Fruit fly (Drosophila melanogaster) whole organism, embryonic: ENCODE results near the gene dyw.

Source experiments
- B-H1 ChIP-seq: fragments of 200-800 bp; sonication (Bioruptor generic); IDR thresholded peaks from 3 replicates; pipeline ENCODE4 v1.3.6; 2022; ENCODE audit warnings: missing biosample characterization, missing genetic modification characterization
- B-H2 ChIP-seq: fragments of 200-800 bp; sonication (Bioruptor generic); optimal IDR thresholded peaks from 2 replicates; lab custom pipeline; 2018; ENCODE audit warnings: missing biosample characterization, mild to moderate bottlenecking, missing genetic modification characterization
- BEAF-32 ChIP-seq: fragments of 200-800 bp; sonication (Bioruptor generic); optimal IDR thresholded peaks from 3 replicates; lab custom pipeline; 2017; ENCODE audit warnings: missing biosample characterization, missing genetic modification characterization, mild to moderate bottlenecking, moderate library complexity, missing genetic modification reagents
- C15 ChIP-seq: fragments of 200-800 bp; sonication (Bioruptor generic); IDR thresholded peaks from 3 replicates; pipeline ENCODE4 v1.3.6; 2022; ENCODE audit warnings: missing biosample characterization, missing genetic modification characterization
- CG11093 ChIP-seq: fragments of 200-800 bp; sonication (Bioruptor generic); IDR thresholded peaks from 3 replicates; pipeline ENCODE4 v1.3.6; 2022; ENCODE audit warnings: missing biosample characterization, missing genetic modification characterization
- CG11398 ChIP-seq: fragments of 200-800 bp; sonication (Bioruptor generic); optimal IDR thresholded peaks from 2 replicates; lab custom pipeline; 2016; ENCODE audit warnings: missing biosample characterization, missing genetic modification characterization
- CG11504 ChIP-seq: fragments of 200-800 bp; sonication (Bioruptor generic); optimal IDR thresholded peaks from 3 replicates; lab custom pipeline; 2019; ENCODE audit warnings: missing biosample characterization, mild to moderate bottlenecking, missing genetic modification characterization, moderate library complexity
- CG12219 ChIP-seq: fragments of 200-800 bp; sonication (Bioruptor generic); optimal IDR thresholded peaks from 3 replicates; lab custom pipeline; 2018; ENCODE audit warnings: missing biosample characterization, mild to moderate bottlenecking, missing genetic modification characterization
- CG1233 ChIP-seq: fragments of 200-800 bp; sonication (Bioruptor generic); optimal IDR thresholded peaks from 4 replicates; lab custom pipeline; 2018; ENCODE audit warnings: missing biosample characterization, mild to moderate bottlenecking, missing genetic modification characterization
- CG13287 ChIP-seq: fragments of 200-800 bp; sonication (Bioruptor generic); IDR thresholded peaks from 2 replicates; pipeline ENCODE4 v1.3.6; 2022; ENCODE audit warnings: missing biosample characterization, missing genetic modification characterization; ENCODE audit not compliant: partially characterized antibody
- CG14050 ChIP-seq: fragments of 200-800 bp; sonication (Bioruptor generic); IDR thresholded peaks from 3 replicates; pipeline ENCODE4 v1.3.6; 2022; ENCODE audit warnings: missing biosample characterization, missing genetic modification characterization
- CG17829 ChIP-seq: fragments of 200-800 bp; optimal IDR thresholded peaks from 2 replicates; lab custom pipeline; 2019; ENCODE audit warnings: missing biosample characterization, mild to moderate bottlenecking, missing genetic modification characterization, moderate library complexity
- CG18476 ChIP-seq: fragments of 200-800 bp; sonication (Bioruptor generic); optimal IDR thresholded peaks from 2 replicates; lab custom pipeline; 2016; ENCODE audit warnings: missing biosample characterization, mild to moderate bottlenecking, missing genetic modification characterization
- CG18599 ChIP-seq: fragments of 200-800 bp; sonication (Bioruptor generic); optimal IDR thresholded peaks from 3 replicates; lab custom pipeline; 2017; ENCODE audit warnings: missing biosample characterization, missing genetic modification characterization, mild to moderate bottlenecking, moderate library complexity, missing genetic modification reagents
- CG3407 ChIP-seq: fragments of 200-800 bp; sonication (Bioruptor generic); optimal IDR thresholded peaks from 2 replicates; lab custom pipeline; 2018; ENCODE audit warnings: missing biosample characterization, mild to moderate bottlenecking, missing genetic modification characterization
- CG4730 ChIP-seq: fragments of 200-800 bp; sonication (Bioruptor generic); IDR thresholded peaks from 2 replicates; pipeline ENCODE4 v1.3.6; 2022; ENCODE audit warnings: missing biosample characterization, missing genetic modification characterization
- CG4854 ChIP-seq: fragments of 200-800 bp; sonication (Bioruptor generic); optimal IDR thresholded peaks from 2 replicates; lab custom pipeline; 2016; ENCODE audit warnings: missing biosample characterization, missing genetic modification characterization, inconsistent platforms
- CG6175 ChIP-seq: fragments of 200-800 bp; sonication (Bioruptor generic); IDR thresholded peaks from 3 replicates; pipeline ENCODE4 v1.3.6; 2022; ENCODE audit warnings: missing biosample characterization, missing genetic modification characterization
- CG6689 ChIP-seq: fragments of 200-800 bp; sonication (Bioruptor generic); IDR thresholded peaks from 2 replicates; pipeline ENCODE4 v1.3.6; 2022; ENCODE audit warnings: missing biosample characterization, missing genetic modification characterization
- Camta ChIP-seq: fragments of 200-800 bp; sonication (Bioruptor generic); optimal IDR thresholded peaks from 2 replicates; lab custom pipeline; 2016; ENCODE audit warnings: missing biosample characterization, missing genetic modification characterization
- CrebB ChIP-seq: fragments of 200-800 bp; sonication (Bioruptor generic); optimal IDR thresholded peaks from 3 replicates; lab custom pipeline; 2018; ENCODE audit warnings: missing biosample characterization, mild to moderate bottlenecking, missing genetic modification characterization
- Eip74EF ChIP-seq, 2 experiments: fragments of 200-800 bp in 1 of 2; fragments of >200 bp in 1 of 2; sonication (Bioruptor generic) in 1 of 2; optimal IDR thresholded peaks; 2 replicates each; lab custom pipeline; 2017 to 2019; ENCODE audit warnings: missing biosample characterization in 2 of 2, missing genetic modification characterization in 2 of 2, mild to moderate bottlenecking in 1 of 2, moderate library complexity in 1 of 2
- Elba2 ChIP-seq: fragments of 200-800 bp; sonication (Bioruptor generic); optimal IDR thresholded peaks from 3 replicates; lab custom pipeline; 2016; ENCODE audit warnings: missing biosample characterization, missing genetic modification characterization
- Ets65A ChIP-seq: fragments of 200-800 bp; sonication (Bioruptor generic); peaks from one replicate; lab custom pipeline; 2016; ENCODE audit warnings: missing biosample characterization, missing genetic modification characterization
- Ets97D ChIP-seq: fragments of 200-800 bp; sonication (Bioruptor generic); optimal IDR thresholded peaks from 3 replicates; lab custom pipeline; 2016; ENCODE audit warnings: missing biosample characterization, missing genetic modification characterization
- H15 ChIP-seq: fragments of 200-800 bp; sonication (Bioruptor generic); IDR thresholded peaks from 3 replicates; pipeline ENCODE4 v1.3.6; 2022; ENCODE audit warnings: missing biosample characterization, missing genetic modification characterization
- Hr39 ChIP-seq: fragments of >200 bp; optimal IDR thresholded peaks from 2 replicates; lab custom pipeline; 2017
- Med ChIP-seq: fragments of 200-800 bp; sonication (Bioruptor generic); peaks from one replicate; lab custom pipeline; 2016; ENCODE audit warnings: missing biosample characterization, missing genetic modification characterization, mild to moderate bottlenecking, inconsistent platforms, moderate library complexity
- Oaz ChIP-seq: fragments of 200-800 bp; sonication (Bioruptor generic); IDR thresholded peaks from 2 replicates; pipeline ENCODE4 v1.3.6; 2022; ENCODE audit warnings: missing biosample characterization, missing genetic modification characterization
- Tbp ChIP-seq: fragments of >200 bp; optimal IDR thresholded peaks from 2 replicates; lab custom pipeline; 2018; ENCODE audit warnings: missing biosample characterization, missing genetic modification characterization
- Usf ChIP-seq: fragments of 200-800 bp; sonication (Bioruptor generic); optimal IDR thresholded peaks from 2 replicates; lab custom pipeline; 2017; ENCODE audit warnings: missing genotype, missing biosample characterization, missing genetic modification characterization
- aop ChIP-seq: fragments of 200-800 bp; sonication (Bioruptor generic); IDR thresholded peaks from 2 replicates; pipeline ENCODE4 v1.3.6; 2022; ENCODE audit warnings: missing biosample characterization, missing genetic modification characterization
- bsh ChIP-seq, 2 experiments: fragments of 200-800 bp; sonication (Bioruptor generic); optimal IDR thresholded peaks; 2 replicates each; lab custom pipeline; 2017 to 2018; ENCODE audit warnings: mild to moderate bottlenecking in 2 of 2, missing biosample characterization in 2 of 2, missing genetic modification characterization in 2 of 2, moderate library complexity in 1 of 2
- caup ChIP-seq: fragments of 200-800 bp; sonication (Bioruptor generic); optimal IDR thresholded peaks from 3 replicates; lab custom pipeline; 2017; ENCODE audit warnings: missing biosample characterization, mild to moderate bottlenecking, missing genetic modification characterization, moderate library complexity; ENCODE audit not compliant: severe bottlenecking
- cg ChIP-seq: fragments of 200-800 bp; sonication (Bioruptor generic); optimal IDR thresholded peaks from 3 replicates; lab custom pipeline; 2019; ENCODE audit warnings: missing biosample characterization, mild to moderate bottlenecking, missing genetic modification characterization, moderate library complexity
- dan ChIP-seq: fragments of 200-800 bp; sonication (Bioruptor generic); IDR thresholded peaks from 2 replicates; pipeline ENCODE4 v1.3.6; 2022; ENCODE audit warnings: missing biosample characterization, missing genetic modification characterization
- dimm ChIP-seq: fragments of 200-800 bp; sonication (Bioruptor generic); IDR thresholded peaks from 2 replicates; pipeline ENCODE4 v1.3.6; 2022; ENCODE audit warnings: missing biosample characterization, missing genetic modification characterization
- esg ChIP-seq: fragments of 200-800 bp; sonication (Bioruptor generic); conservative IDR thresholded peaks from 2 replicates; pipeline ENCODE4 v1.3.6; 2022; ENCODE audit warnings: missing biosample characterization, missing genetic modification characterization
- fd102C ChIP-seq: fragments of 200-800 bp; sonication (Bioruptor generic); optimal IDR thresholded peaks from 2 replicates; lab custom pipeline; 2018; ENCODE audit warnings: missing biosample characterization, mild to moderate bottlenecking, missing genetic modification characterization, moderate library complexity
- fd96Cb ChIP-seq: fragments of 200-800 bp; sonication (Bioruptor generic); optimal IDR thresholded peaks from 2 replicates; lab custom pipeline; 2018; ENCODE audit warnings: missing biosample characterization, mild to moderate bottlenecking, missing genetic modification characterization, moderate library complexity
- gcm ChIP-seq: fragments of 200-800 bp; sonication (Bioruptor generic); optimal IDR thresholded peaks from 2 replicates; lab custom pipeline; 2019; ENCODE audit warnings: missing biosample characterization, mild to moderate bottlenecking, missing genetic modification characterization, moderate library complexity
- hb ChIP-seq: fragments of 200-800 bp; sonication (Bioruptor generic); IDR thresholded peaks from 3 replicates; pipeline ENCODE4 v1.3.6; 2022; ENCODE audit warnings: missing biosample characterization, missing genetic modification characterization; ENCODE audit not compliant: partially characterized antibody
- maf-S ChIP-seq: fragments of 200-800 bp; sonication (Bioruptor generic); optimal IDR thresholded peaks from 2 replicates; lab custom pipeline; 2016; ENCODE audit warnings: missing biosample characterization, missing genetic modification characterization
- nmo ChIP-seq: fragments of 200-800 bp; sonication (Bioruptor generic); optimal IDR thresholded peaks from 2 replicates; lab custom pipeline; 2018; ENCODE audit warnings: missing biosample characterization, mild to moderate bottlenecking, missing genetic modification characterization, moderate library complexity
- prd ChIP-seq, 3 experiments: fragments of >200 bp in 2 of 3; fragments of 200-800 bp in 1 of 3; sonication (Bioruptor generic) in 1 of 3; optimal IDR thresholded peaks in 2 of 3; IDR thresholded peaks in 1 of 3; 2 replicates in 2 of 3; 3 replicates in 1 of 3; pipeline versions ENCODE4 v1.3.6 to Lab custom; 2017 to 2022; ENCODE audit warnings: missing biosample characterization in 1 of 3, missing genetic modification characterization in 1 of 3
- repo ChIP-seq: fragments of 200-800 bp; sonication (Bioruptor generic); optimal IDR thresholded peaks from 2 replicates; lab custom pipeline; 2016; ENCODE audit warnings: missing biosample characterization, missing genetic modification characterization
- ro ChIP-seq: fragments of 200-800 bp; sonication (Bioruptor generic); IDR thresholded peaks from 2 replicates; pipeline ENCODE4 v1.3.6; 2022; ENCODE audit warnings: missing biosample characterization, missing genetic modification characterization
- schlank ChIP-seq: fragments of 200-800 bp; sonication (Bioruptor generic); optimal IDR thresholded peaks from 2 replicates; lab custom pipeline; 2018; ENCODE audit warnings: missing biosample characterization, mild to moderate bottlenecking, missing genetic modification characterization
- tap ChIP-seq: fragments of 200-800 bp; optimal IDR thresholded peaks from 3 replicates; lab custom pipeline; 2019; ENCODE audit warnings: missing biosample characterization, mild to moderate bottlenecking, missing genetic modification characterization, moderate library complexity
- trem ChIP-seq: fragments of 200-800 bp; optimal IDR thresholded peaks from 3 replicates; lab custom pipeline; 2019; ENCODE audit warnings: missing biosample characterization, mild to moderate bottlenecking, missing genetic modification characterization, moderate library complexity
- unc-4 ChIP-seq: fragments of 200-800 bp; sonication (Bioruptor generic); IDR thresholded peaks from 2 replicates; pipeline ENCODE4 v1.3.6; 2022; ENCODE audit warnings: missing biosample characterization, missing genetic modification characterization; ENCODE audit not compliant: partially characterized antibody

Gene dyw

DNA sequence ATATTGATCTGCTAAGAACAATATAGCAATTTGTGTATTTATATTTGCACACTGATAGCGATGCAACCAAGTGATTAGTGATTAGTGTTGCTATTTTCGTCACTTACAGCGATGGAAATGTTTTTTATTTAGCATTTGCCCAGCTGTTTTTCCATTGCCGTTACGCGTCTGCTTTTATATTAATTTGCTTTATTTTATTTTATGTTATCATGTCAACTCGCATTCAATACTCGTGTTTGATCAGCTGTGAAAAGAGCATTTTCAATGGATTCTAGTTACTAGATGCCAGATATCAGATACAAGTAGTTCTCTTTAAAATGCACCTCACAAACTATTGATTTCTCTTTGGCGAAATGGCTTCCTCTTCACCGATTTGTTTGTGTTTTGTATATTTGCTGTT, 30.3 kb downstream of the dyw start (continued):
- no peak for TF ChIP-seq dimm (GFP tag; lab: Robert Waterston, UW)
- no peak for TF ChIP-seq Eip74EF (GFP tag; optimal IDR thresholded peaks at IDR 0.05; lab: Kevin White, UChicago)
- TF ChIP-seq fd102C: no peak
- TF ChIP-seq CG12219 (GFP tag; lab: Kevin White, UChicago): no peak
- no peak for TF ChIP-seq Oaz (GFP tag; lab: Robert Waterston, UW)
- TF ChIP-seq CG1233 (GFP tag; lab: Kevin White, UChicago): no peak
- TF ChIP-seq CG11093: no peak
- no peak for TF ChIP-seq CG4730 (GFP tag; lab: Robert Waterston, UW)
- no peak for TF ChIP-seq prd (optimal IDR thresholded peaks at IDR 0.05; lab: Kevin White, UChicago)
- TF ChIP-seq prd (GFP tag; IDR thresholded peaks at IDR 0.05; lab: Robert Waterston, UW): no peak
- TF ChIP-seq aop (GFP tag; lab: Robert Waterston, UW): no peak
- no peak for TF ChIP-seq CG14050 (GFP tag; lab: Robert Waterston, UW)
- TF ChIP-seq schlank: peak; percentile 30
- TF ChIP-seq CG18599 (GFP tag; lab: Kevin White, UChicago): peak; percentile 34
- no peak for TF ChIP-seq H15 (GFP tag; lab: Robert Waterston, UW)
- no peak for TF ChIP-seq trem (tag; lab: Kevin White, UChicago)
- TF ChIP-seq C15 (GFP tag; lab: Robert Waterston, UW): no peak
- no peak for TF ChIP-seq CG4854 (GFP tag; lab: Kevin White, UChicago)
- TF ChIP-seq CG6175 (GFP tag; lab: Robert Waterston, UW): no peak
- TF ChIP-seq ro (GFP tag; lab: Robert Waterston, UW): no peak
- TF ChIP-seq unc-4 (GFP tag; lab: Robert Waterston, UW): no peak
- no peak for TF ChIP-seq Camta (GFP tag; lab: Kevin White, UChicago)
- no peak for TF ChIP-seq CG17829
- TF ChIP-seq CG3407 (GFP tag; lab: Kevin White, UChicago): no peak
- TF ChIP-seq CG13287: no peak
- no peak for TF ChIP-seq Hr39 (lab: Kevin White, UChicago)
- TF ChIP-seq CG6689 (GFP tag; lab: Robert Waterston, UW): no peak
- no peak for TF ChIP-seq CG18476 (GFP tag; lab: Kevin White, UChicago)
- TF ChIP-seq fd96Cb: no peak
- TF ChIP-seq CrebB (tag; lab: Kevin White, UChicago): no peak
- no peak for TF ChIP-seq bsh (GFP tag; optimal IDR thresholded peaks at IDR 0.05; lab: Kevin White, UChicago)
- TF ChIP-seq caup (GFP tag; lab: Kevin White, UChicago): peak; percentile 36
- TF ChIP-seq nmo: no peak
- TF ChIP-seq CG11504 (tag; lab: Kevin White, UChicago): no peak
- TF ChIP-seq B-H2: no peak
- no peak for TF ChIP-seq Ets97D
- no peak for TF ChIP-seq Tbp (GFP tag; lab: Kevin White, UChicago)
- no peak for TF ChIP-seq Ets65A
- no peak for TF ChIP-seq esg
- no peak for TF ChIP-seq B-H1 (GFP tag; lab: Robert Waterston, UW)
- TF ChIP-seq CG11398 (GFP tag; lab: Kevin White, UChicago): no peak
- no peak for TF ChIP-seq cg
- TF ChIP-seq Elba2 (GFP tag; lab: Kevin White, UChicago): no peak
- TF ChIP-seq Usf (GFP tag; lab: Kevin White, UChicago): no peak
- no peak for TF ChIP-seq tap (tag; lab: Kevin White, UChicago)
- TF ChIP-seq hb: no peak
- TF ChIP-seq dan (GFP tag; lab: Robert Waterston, UW): no peak
- peak; percentile 35 for TF ChIP-seq Med (GFP tag; lab: Kevin White, UChicago)
- TF ChIP-seq maf-S: no peak
- TF ChIP-seq repo (GFP tag; lab: Kevin White, UChicago): no peak
- no peak for TF ChIP-seq gcm (GFP tag; lab: Kevin White, UChicago)
- no peak for TF ChIP-seq BEAF-32 (GFP tag; lab: Kevin White, UChicago)
